Worm (Caenorhabditis elegans): ENCODE data around the gene F17E9.15.

ce11 chrIV:8360817-8361216 is 13.6 kb downstream of the F17E9.15 start, which contains the start of gene sqv-1:
- TF ChIP-seq flt-1 (GFP tag; IDR thresholded peaks at IDR 0.05) (no peak), T22C8.4 (GFP tag; IDR thresholded peaks at IDR 0.05) (no peak), ztf-23 (GFP tag; IDR thresholded peaks at IDR 0.05) (no peak), cog-1 (tag; optimal IDR thresholded peaks at IDR 0.05) (no peak), klf-2 (GFP tag; conservative IDR thresholded peaks at IDR 0.05) (no peak), ref-1 (GFP tag; conservative IDR thresholded peaks at IDR 0.05) (no peak), ztf-29 (GFP tag; IDR thresholded peaks at IDR 0.05) (no peak), tab-1 (GFP tag; IDR thresholded peaks at IDR 0.05) (no peak)
